Worm (Caenorhabditis elegans) whole organism, L1 larva: Measurements from ENCODE around the gene nlp-26.

Source experiments
- aha-1 ChIP-seq: fragments of 150-350 bp; optimal IDR thresholded peaks from 2 replicates; lab custom pipeline; 2014; ENCODE audit warnings: missing biosample characterization, missing genetic modification characterization
- ama-1 ChIP-seq: fragments of 150-350 bp; optimal IDR thresholded peaks from 2 replicates; lab custom pipeline; 2014
- lin-14 ChIP-seq: fragments of 200-800 bp; sonication (Bioruptor generic); optimal IDR thresholded peaks from 2 replicates; lab custom pipeline; 2018; ENCODE audit warnings: mild to moderate bottlenecking, missing genetic modification characterization, moderate library complexity, missing compliant biosample characterization
- nhr-47 ChIP-seq: sonication (generic microtip); optimal IDR thresholded peaks from 2 replicates; lab custom pipeline; 2016; ENCODE audit warnings: mild to moderate bottlenecking, missing genetic modification characterization, moderate library complexity, missing compliant biosample characterization
- unc-62 ChIP-seq: fragments of 150-350 bp; optimal IDR thresholded peaks from 2 replicates; lab custom pipeline; 2014; ENCODE audit warnings: missing biosample characterization, missing genetic modification reagents, missing genetic modification characterization

ce11 chrV:19609194-19609593 is 4.1 kb upstream of the nlp-26 start, which contains the start of gene grsp-1:
- no peak for TF ChIP-seq ama-1 (lab: Kevin White, UChicago)
- TF ChIP-seq nhr-47 (tag; lab: Kevin White, UChicago): no peak
- TF ChIP-seq aha-1 (tag; lab: Kevin White, UChicago): no peak
- no peak for TF ChIP-seq lin-14 (GFP tag; lab: Kevin White, UChicago)
- no peak for TF ChIP-seq unc-62 (GFP tag; lab: Kevin White, UChicago)
